Worm (Caenorhabditis elegans) whole organism, L4/young adult: Measurements from ENCODE around the gene nspe-1.
"Not testable (repeated sequence)": the region's sequence is repeated elsewhere in the genome, so short reads cannot be mapped to it uniquely, and the experiment has no call there.

Experiments used
- W03F9.2 ChIP-seq: fragments of 150-350 bp; optimal IDR thresholded peaks from 2 replicates; lab custom pipeline; 2014; ENCODE audit warnings: missing biosample characterization, missing genetic modification characterization
- dao-5 ChIP-seq: sonication (generic microtip); optimal IDR thresholded peaks from 2 replicates; lab custom pipeline; 2016; ENCODE audit warnings: missing genotype, missing genetic modification characterization, moderate library complexity, missing compliant biosample characterization
- him-1 ChIP-seq: sonication (generic microtip); optimal IDR thresholded peaks from 2 replicates; lab custom pipeline; 2016; ENCODE audit warnings: missing genotype, missing genetic modification reagents, missing genetic modification characterization, missing compliant biosample characterization

nspe-1 gene

DNA sequence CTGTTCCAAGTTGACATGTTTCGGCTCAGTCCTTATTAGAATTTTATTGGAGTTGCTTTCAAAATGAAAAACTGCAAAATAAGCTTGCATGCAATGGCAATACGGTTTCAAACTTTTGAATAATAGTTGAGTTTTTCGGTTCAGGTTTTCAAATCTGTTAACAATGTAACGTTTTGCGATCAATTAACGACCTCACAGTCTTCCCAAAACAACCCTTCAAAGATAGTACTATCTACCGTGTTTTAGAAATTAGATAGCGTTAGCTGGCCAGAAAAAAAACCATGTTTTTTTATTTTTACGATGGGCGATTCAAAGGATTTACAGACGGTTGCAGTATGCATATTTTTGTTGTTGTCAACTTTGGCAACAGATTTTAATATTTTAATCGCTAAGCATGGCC lies 10.2 kb upstream of the nspe-1 start, which contains the start of gene Y38E10A.34:
TSS of gene Y38E10A.34 (plus strand) at position 301 of the 400 bp plus-strand sequence.
- TF ChIP-seq W03F9.2: no peak

ce11 chrII:12629387-12629786 lies 8.7 kb upstream of the nspe-1 start, which contains the start of gene Y38E10A.28:
Gene Y38E10A.28 (plus strand): TSS chrII:12629687.
- TF ChIP-seq dao-5 (no peak), W03F9.2 (no peak), him-1 (tag; lab: Kevin White, UChicago) (no peak)

ce11 chrII:12628566-12628965 lies 7.9 kb upstream of the nspe-1 start, which contains the start of gene nspe-5:
Gene nspe-5 (plus strand): TSS chrII:12628866.
- TF ChIP-seq dao-5 (no peak), him-1 (tag; lab: Kevin White, UChicago) (no peak), W03F9.2 (no peak)

- no peak for TF ChIP-seq W03F9.2
- TF ChIP-seq him-1 (tag; lab: Kevin White, UChicago): no peak
- TF ChIP-seq dao-5: no peak
Measured at ce11 chrII:12626887-12627286, 6.2 kb upstream of the nspe-1 start, which contains the start of gene nspe-7. Gene nspe-7 (plus strand): TSS chrII:12627187.

- no peak for TF ChIP-seq him-1 (tag; lab: Kevin White, UChicago)
- TF ChIP-seq dao-5: no peak
- no peak for TF ChIP-seq W03F9.2
Measured at ce11 chrII:12626120-12626624, 5.5 kb upstream of the nspe-1 start.

- TF ChIP-seq him-1 (tag; lab: Kevin White, UChicago): no peak
- no peak for TF ChIP-seq dao-5
- TF ChIP-seq W03F9.2: no peak
Measured at ce11 chrII:12625673-12626072, 5.0 kb upstream of the nspe-1 start.

- not testable (repeated sequence) for TF ChIP-seq W03F9.2; dao-5; him-1 (tag; lab: Kevin White, UChicago)
Measured at ce11 chrII:12624433-12624832, 3.8 kb upstream of the nspe-1 start, which contains the start of gene Y38E10A.14. Gene Y38E10A.14 (minus strand): TSS chrII:12624533.

ce11 chrII:12622843-12623242 lies 2.2 kb upstream of the nspe-1 start:
- TF ChIP-seq dao-5: no peak
- TF ChIP-seq W03F9.2: no peak
- no peak for TF ChIP-seq him-1 (tag; lab: Kevin White, UChicago)

ce11 chrII:12621908-12622566 lies 1.4 kb upstream of the nspe-1 start, which contains the start of gene nspe-8:
Gene nspe-8 (minus strand): TSS chrII:12621958.
- TF ChIP-seq dao-5: no peak
- no peak for TF ChIP-seq him-1 (tag; lab: Kevin White, UChicago)
- no peak for TF ChIP-seq W03F9.2

- TF ChIP-seq dao-5 (no peak), W03F9.2 (no peak), him-1 (tag; lab: Kevin White, UChicago) (no peak)
Measured at ce11 chrII:12619288-12619687, 1.4 kb downstream of the nspe-1 start, which contains the start of gene nspe-2. Gene nspe-2 (minus strand): TSS chrII:12619388.

- TF ChIP-seq W03F9.2: no peak
- no peak for TF ChIP-seq him-1 (tag; lab: Kevin White, UChicago)
- no peak for TF ChIP-seq dao-5
Measured at ce11 chrII:12617586-12617985, 3.1 kb downstream of the nspe-1 start, which contains the start of gene nspe-3. Gene nspe-3 (plus strand): TSS chrII:12617886.

ce11 chrII:12616081-12616480 lies 4.6 kb downstream of the nspe-1 start, which contains the start of gene nspe-6:
Gene nspe-6 (minus strand): TSS chrII:12616181.
- TF ChIP-seq him-1 (tag; lab: Kevin White, UChicago) (no peak), W03F9.2 (no peak), dao-5 (no peak)

DNA sequence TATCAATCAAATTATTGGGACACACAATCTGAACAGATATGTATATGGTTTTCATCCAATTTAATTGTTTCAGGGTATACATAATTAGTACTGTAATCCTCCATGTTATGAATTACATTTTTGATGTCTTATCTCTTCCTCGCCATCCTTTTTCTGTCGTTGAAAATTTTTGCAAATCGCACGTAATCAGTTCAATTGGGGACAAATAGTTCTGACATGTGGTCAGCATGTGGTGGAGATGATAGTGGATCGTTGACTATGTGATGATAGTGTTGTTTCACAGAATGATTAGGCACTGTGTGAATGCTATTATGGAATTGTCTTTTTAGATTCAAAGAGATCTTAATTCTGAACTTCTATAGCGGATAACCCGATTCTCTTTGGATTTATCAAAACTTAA lies 5.3 kb downstream of the nspe-1 start:
- no peak for TF ChIP-seq him-1 (tag; lab: Kevin White, UChicago)
- TF ChIP-seq W03F9.2: no peak

- no peak for TF ChIP-seq dao-5
- TF ChIP-seq W03F9.2: no peak
- no peak for TF ChIP-seq him-1 (tag; lab: Kevin White, UChicago)
Measured at ce11 chrII:12612218-12612617, 8.4 kb downstream of the nspe-1 start, which contains the start of gene nspe-4. Gene nspe-4 (plus strand): TSS chrII:12612518.

DNA sequence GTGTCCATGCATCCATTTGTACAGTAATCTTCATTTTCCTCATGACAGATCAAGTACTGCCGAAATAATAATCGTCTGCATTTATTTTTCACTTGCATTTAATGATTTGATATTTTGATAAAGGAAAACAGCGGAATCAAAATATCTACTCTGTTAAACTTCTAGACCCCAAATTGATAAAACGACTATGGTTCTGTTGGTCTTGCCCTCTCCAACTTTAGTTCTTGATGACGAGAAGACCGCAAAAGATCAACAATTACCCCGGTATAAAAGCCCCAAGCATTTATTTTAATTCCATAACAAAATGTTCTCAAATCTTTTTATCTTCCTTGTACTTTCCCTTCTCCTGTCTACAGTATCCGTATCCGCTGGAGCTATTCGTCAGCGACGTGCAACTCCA lies 12.0 kb downstream of the nspe-1 start, which contains the start of gene Y38E10A.9:
TSS of gene Y38E10A.9 (plus strand) at position 301 of the 400 bp plus-strand sequence.
- TF ChIP-seq him-1 (tag; lab: Kevin White, UChicago) (no peak), W03F9.2 (no peak), dao-5 (no peak)
